Fruit fly (Drosophila melanogaster): ENCODE measurements around the gene CG15160.

CG15160 gene

DNA sequence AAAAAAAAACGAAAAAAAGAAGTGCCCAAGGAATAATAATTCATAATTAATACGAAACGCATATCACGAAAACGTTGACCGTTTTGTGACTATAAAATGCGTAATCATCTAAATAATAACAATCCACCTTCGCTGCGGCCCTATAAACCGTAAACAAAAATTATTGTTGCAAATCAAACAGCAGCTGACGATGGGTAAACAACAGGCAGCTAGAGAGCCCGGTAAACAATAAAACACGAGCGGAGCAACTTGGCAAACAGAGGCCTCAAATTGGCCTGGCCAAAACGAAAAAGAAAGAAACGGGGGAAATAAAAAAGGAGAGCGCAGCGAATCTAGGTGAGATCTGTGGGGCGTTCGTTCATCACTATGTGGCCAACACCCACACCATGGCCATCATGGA lies 23.1 kb upstream of the CG15160 start (continued):
- peak; percentile 34 for TF ChIP-seq spab (GFP tag; optimal IDR thresholded peaks at IDR 0.05)
- TF ChIP-seq Hr4 (GFP tag; optimal IDR thresholded peaks at IDR 0.05), result no peak
- peak; percentile 2 for TF ChIP-seq acj6 (GFP tag; optimal IDR thresholded peaks at IDR 0.05)
- TF ChIP-seq CG8119 (GFP tag; IDR thresholded peaks at IDR 0.05), result peak; percentile 24; the same call in 1 of the 3 replicates
- TF ChIP-seq Hr39 (GFP tag; optimal IDR thresholded peaks at IDR 0.05), result no peak
- TF ChIP-seq CG7368 (GFP tag; optimal IDR thresholded peaks at IDR 0.05), result peak; percentile 20
- TF ChIP-seq lz (GFP tag; optimal IDR thresholded peaks at IDR 0.05), result no peak
- TF ChIP-seq CG3032 (tag; optimal IDR thresholded peaks at IDR 0.05), result no peak
- peak in 1 of 2 experiments; percentile 63 for TF ChIP-seq ss (GFP tag; optimal IDR thresholded peaks at IDR 0.05)
- peak; percentile 42 for TF ChIP-seq CG8632 (GFP tag; optimal IDR thresholded peaks at IDR 0.05)
- TF ChIP-seq esn (GFP tag; optimal IDR thresholded peaks at IDR 0.05), result peak; percentile 25
- TF ChIP-seq CG11762 (GFP tag; optimal IDR thresholded peaks at IDR 0.05; ENCODE audit: insufficient read depth), result peak; percentile 1
- TF ChIP-seq CG31627 (GFP tag; optimal IDR thresholded peaks at IDR 0.05), result no peak

DNA sequence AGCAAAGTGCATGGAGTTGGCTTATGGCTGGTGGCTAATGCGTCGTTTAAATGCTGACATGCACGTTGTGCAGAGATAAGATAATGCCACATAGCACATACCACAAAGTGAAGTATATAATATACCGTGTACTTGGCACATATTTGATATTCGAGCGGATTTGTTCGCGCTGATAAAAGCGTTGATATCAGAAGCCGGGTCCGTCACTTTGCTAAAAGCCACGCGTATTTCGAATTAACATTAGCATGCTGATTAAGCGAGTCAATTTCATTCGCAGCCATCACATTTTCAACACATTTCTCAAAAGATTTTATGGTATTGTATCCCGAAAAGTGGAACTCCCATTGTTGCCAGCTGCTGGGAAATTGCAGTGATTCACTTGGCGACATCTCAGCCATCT lies 22.0 kb upstream of the CG15160 start:
- TF ChIP-seq vri (GFP tag; optimal IDR thresholded peaks at IDR 0.05) (peak; percentile 21), Ets21C (GFP tag; optimal IDR thresholded peaks at IDR 0.05) (no peak)

DNA sequence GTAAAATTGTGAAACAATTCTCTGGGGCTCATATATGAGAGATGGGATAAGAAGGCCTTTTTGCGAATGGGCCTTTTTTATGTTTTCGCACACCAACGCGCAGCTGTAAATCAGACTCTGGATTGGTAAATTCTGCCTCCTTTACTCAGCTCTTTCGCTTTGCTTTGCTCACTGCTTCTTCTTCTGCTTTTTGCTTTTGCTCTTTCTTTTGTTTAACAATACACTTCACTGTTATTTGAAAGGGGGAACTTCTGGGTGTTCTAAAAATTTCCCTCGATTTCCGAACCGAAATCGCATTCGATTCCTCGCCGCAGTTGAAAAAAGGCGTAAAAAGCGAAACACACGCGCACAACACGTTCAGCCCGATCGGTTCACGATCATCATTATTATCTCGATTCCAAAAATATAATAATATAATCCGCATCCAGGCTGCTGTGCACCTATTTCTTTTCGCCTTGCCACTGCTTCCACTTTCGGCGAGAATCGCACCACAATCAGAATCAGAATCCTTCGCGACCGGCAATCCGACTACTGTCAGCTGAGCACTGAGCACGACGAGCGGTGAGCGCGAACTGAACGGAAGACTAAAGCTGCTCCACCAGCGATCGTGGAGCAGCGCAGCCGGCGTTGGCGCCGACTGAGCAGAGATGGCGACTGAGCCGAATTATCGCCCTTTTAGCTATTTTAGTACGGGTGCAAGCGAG lies 18.8 kb upstream of the CG15160 start:
- peak; percentile 46 for TF ChIP-seq CG9139 (GFP tag; optimal IDR thresholded peaks at IDR 0.05)
- peak; percentile 53 for TF ChIP-seq Eip78C (GFP tag)
- peak; percentile 56; the same call in 1 of the 3 replicates for TF ChIP-seq eg (GFP tag; IDR thresholded peaks at IDR 0.05)
- TF ChIP-seq acj6 (GFP tag; optimal IDR thresholded peaks at IDR 0.05), result no peak
- 0 out of 3 replicates have a peak, but pooled peaks have one; percentile 18 for TF ChIP-seq CG8119 (GFP tag; IDR thresholded peaks at IDR 0.05)
- no peak for TF ChIP-seq CG3032 (tag; optimal IDR thresholded peaks at IDR 0.05)
- TF ChIP-seq dsx (GFP tag; optimal IDR thresholded peaks at IDR 0.05; ENCODE audit: poor library complexity, severe bottlenecking), result peak; percentile 6
- no peak for TF ChIP-seq CG11294 (GFP tag; IDR thresholded peaks at IDR 0.05)
- TF ChIP-seq Ets96B (tag; optimal IDR thresholded peaks at IDR 0.05), result no peak
- TF ChIP-seq CG3919 (GFP tag; optimal IDR thresholded peaks at IDR 0.05), result peak; percentile 37
- no peak for TF ChIP-seq CG8319 (GFP tag; optimal IDR thresholded peaks at IDR 0.05)
- peak; percentile 71 for TF ChIP-seq CG6163 (GFP tag; IDR thresholded peaks at IDR 0.05)
- TF ChIP-seq Sox102F (GFP tag; optimal IDR thresholded peaks at IDR 0.05), result no peak
- peak; percentile 1 for TF ChIP-seq fkh (GFP tag; optimal IDR thresholded peaks at IDR 0.05)
- TF ChIP-seq topi (GFP tag; optimal IDR thresholded peaks at IDR 0.05), result no peak
- peak; percentile 78 for TF ChIP-seq svp (GFP tag)
- TF ChIP-seq CG7368 (GFP tag; optimal IDR thresholded peaks at IDR 0.05), result peak; percentile 1
- peak; percentile 46 for TF ChIP-seq vri (GFP tag; optimal IDR thresholded peaks at IDR 0.05)
- TF ChIP-seq Ets21C (GFP tag; optimal IDR thresholded peaks at IDR 0.05), result no peak
- TF ChIP-seq CG11902 (GFP tag; optimal IDR thresholded peaks at IDR 0.05), result no peak
- no peak for TF ChIP-seq CG10669 (GFP tag; optimal IDR thresholded peaks at IDR 0.05)
- TF ChIP-seq Gug (GFP tag; IDR thresholded peaks at IDR 0.05), result peak; percentile 13; the same call in 1 of the 2 replicates
- no peak for TF ChIP-seq CG6276 (GFP tag; optimal IDR thresholded peaks at IDR 0.05)
- peak; percentile 30 for TF ChIP-seq esn (GFP tag; optimal IDR thresholded peaks at IDR 0.05)
- peak in 1 of 2 experiments; percentile 12 for TF ChIP-seq ss (GFP tag; optimal IDR thresholded peaks at IDR 0.05)
- TF ChIP-seq CG16779 (tag; optimal IDR thresholded peaks at IDR 0.05), result no peak

dm6 chr2L:18572428-18573136 lies 18.1 kb upstream of the CG15160 start:
- peak; percentile 38 for TF ChIP-seq CG3032 (tag; optimal IDR thresholded peaks at IDR 0.05)
- peak; percentile 76 for TF ChIP-seq net (GFP tag; optimal IDR thresholded peaks at IDR 0.05)
- TF ChIP-seq CG11762 (GFP tag; optimal IDR thresholded peaks at IDR 0.05; ENCODE audit: insufficient read depth), result peak; percentile 11
- peak; percentile 50 for TF ChIP-seq dsx (GFP tag; optimal IDR thresholded peaks at IDR 0.05; ENCODE audit: poor library complexity, severe bottlenecking)
- TF ChIP-seq svp (GFP tag), result no peak
- TF ChIP-seq CG15336 (GFP tag; IDR thresholded peaks at IDR 0.05), result peak; percentile 55
- TF ChIP-seq CG6276 (GFP tag; optimal IDR thresholded peaks at IDR 0.05), result peak; percentile 85
- peak; percentile 44 for TF ChIP-seq Ets96B (tag; optimal IDR thresholded peaks at IDR 0.05)
- peak; percentile 52 for TF ChIP-seq Sox102F (GFP tag; optimal IDR thresholded peaks at IDR 0.05)
- peak; percentile 67 for TF ChIP-seq spab (GFP tag; optimal IDR thresholded peaks at IDR 0.05)
- TF ChIP-seq acj6 (GFP tag; optimal IDR thresholded peaks at IDR 0.05), result no peak
- TF ChIP-seq CG11294 (GFP tag; IDR thresholded peaks at IDR 0.05), result peak; percentile 26; the same call in 1 of the 2 replicates
- peak; percentile 18 for TF ChIP-seq Sox14 (GFP tag; optimal IDR thresholded peaks at IDR 0.05)
- no peak for TF ChIP-seq CG31627 (GFP tag; optimal IDR thresholded peaks at IDR 0.05)
- peak; percentile 46 for TF ChIP-seq Met (GFP tag; optimal IDR thresholded peaks at IDR 0.05)
- peak; percentile 63 for TF ChIP-seq CG6163 (GFP tag; IDR thresholded peaks at IDR 0.05)
- no peak for TF ChIP-seq Hr4 (GFP tag; optimal IDR thresholded peaks at IDR 0.05)
- peak; percentile 91 for TF ChIP-seq CG9139 (GFP tag; optimal IDR thresholded peaks at IDR 0.05)
- peak; percentile 81 for TF ChIP-seq eg (GFP tag; IDR thresholded peaks at IDR 0.05)
- peak; percentile 49 for TF ChIP-seq CG7368 (GFP tag; optimal IDR thresholded peaks at IDR 0.05)
- peak; percentile 80 for TF ChIP-seq CG6808 (GFP tag; optimal IDR thresholded peaks at IDR 0.05)
- TF ChIP-seq CG34406 (GFP tag; optimal IDR thresholded peaks at IDR 0.05), result no peak
- TF ChIP-seq fd59A (GFP tag; optimal IDR thresholded peaks at IDR 0.05), result no peak
